Fruit fly (Drosophila melanogaster): ENCODE measurements around the gene Dci.

DNA sequence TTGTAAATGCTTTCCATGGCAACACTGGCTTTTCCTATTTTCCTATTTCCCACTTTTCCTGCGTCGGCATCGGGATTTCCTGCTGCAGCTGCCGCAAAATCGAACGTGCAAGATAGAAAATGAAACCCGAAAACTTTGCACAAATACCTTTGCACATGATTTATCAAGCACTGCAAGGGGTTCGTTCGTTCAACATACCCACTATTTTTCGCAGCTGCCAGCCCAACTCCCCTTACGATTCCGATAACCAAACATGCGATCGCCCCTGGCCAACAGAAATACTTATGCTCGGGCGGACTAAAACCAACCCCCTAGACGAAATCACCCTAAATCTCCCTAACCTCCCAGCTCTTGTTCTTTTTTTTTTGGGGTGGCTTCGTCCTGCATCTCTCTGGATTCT is 50.3 kb downstream of the Dci start:
- TF ChIP-seq scrt (GFP tag; optimal IDR thresholded peaks at IDR 0.05), result no peak
- TF ChIP-seq Doc2 (GFP tag; IDR thresholded peaks at IDR 0.05), result no peak
- TF ChIP-seq hkb (optimal IDR thresholded peaks at IDR 0.05), result no peak
- no peak for TF ChIP-seq hkb (GFP tag; IDR thresholded peaks at IDR 0.05)
- TF ChIP-seq Hr78 (GFP tag; optimal IDR thresholded peaks at IDR 0.05), result no peak

All from whole organism, embryonic.